Worm (Caenorhabditis elegans) whole organism, mixed stage, embryonic: ENCODE results near the gene nhr-254.

Experiments used
- blmp-1 ChIP-seq: fragments of 150-350 bp; optimal IDR thresholded peaks from 2 replicates; lab custom pipeline; 2014; ENCODE audit warnings: missing biosample characterization, missing genetic modification characterization
- cnd-1 ChIP-seq: fragments of 200-800 bp; sonication (Bioruptor generic); optimal IDR thresholded peaks from 2 replicates; lab custom pipeline; 2018; ENCODE audit warnings: mild to moderate bottlenecking, missing genetic modification characterization, missing compliant biosample characterization
- drap-1 ChIP-seq: fragments of 200-800 bp; sonication (Bioruptor generic); optimal IDR thresholded peaks from 3 replicates; lab custom pipeline; 2018; ENCODE audit warnings: mild to moderate bottlenecking, missing genetic modification characterization, missing compliant biosample characterization
- elt-1 ChIP-seq: sonication (generic microtip); optimal IDR thresholded peaks from 2 replicates; lab custom pipeline; 2017; ENCODE audit warnings: missing genetic modification characterization, mild to moderate bottlenecking, missing compliant biosample characterization, antibody characterized with exemption, moderate library complexity, borderline replicate concordance; ENCODE audit not compliant: insufficient read depth
- nhr-237 ChIP-seq: fragments of 150-350 bp; optimal IDR thresholded peaks from 2 replicates; lab custom pipeline; 2014; ENCODE audit warnings: missing biosample characterization, missing genetic modification characterization
- nhr-28 ChIP-seq: fragments of 150-350 bp; optimal IDR thresholded peaks from 2 replicates; lab custom pipeline; 2014; ENCODE audit warnings: missing biosample characterization, missing genetic modification characterization
- unc-62 ChIP-seq: fragments of 150-350 bp; optimal IDR thresholded peaks from 2 replicates; lab custom pipeline; 2014; ENCODE audit warnings: missing biosample characterization, missing genetic modification reagents, missing genetic modification characterization
- zip-8 ChIP-seq: fragments of 150-350 bp; optimal IDR thresholded peaks from 2 replicates; lab custom pipeline; 2014; ENCODE audit warnings: missing biosample characterization, missing genetic modification characterization

DNA sequence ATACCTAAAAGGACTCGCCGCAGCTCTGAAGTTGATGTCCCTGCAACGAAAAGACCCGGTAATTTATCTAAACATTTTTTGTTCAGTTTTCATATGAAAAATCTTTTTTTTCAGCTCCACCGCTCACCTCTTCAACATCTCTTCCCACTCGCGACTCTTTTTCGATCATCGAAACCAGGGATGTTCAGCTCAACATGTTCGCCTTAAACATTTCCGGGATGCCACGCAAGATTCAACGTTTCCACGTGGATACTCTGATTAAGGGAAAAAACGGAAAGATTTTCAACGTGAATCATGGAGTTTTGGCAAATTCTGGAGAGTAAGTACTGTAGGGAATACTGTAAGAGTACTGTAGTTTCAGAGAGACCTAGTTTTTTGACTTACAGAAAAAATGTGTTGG, 48.9 kb upstream of the nhr-254 start:
- TF ChIP-seq nhr-237 (no peak), drap-1 (GFP tag; lab: Kevin White, UChicago) (no peak), elt-1 (tag; lab: Kevin White, UChicago) (no peak), blmp-1 (tag; lab: Kevin White, UChicago) (no peak), zip-8 (tag; lab: Kevin White, UChicago) (no peak), cnd-1 (tag; lab: Kevin White, UChicago) (no peak), nhr-28 (tag; lab: Kevin White, UChicago) (no peak), unc-62 (GFP tag; lab: Kevin White, UChicago) (no peak)
